Fruit fly (Drosophila melanogaster) whole organism, prepupa: ENCODE data around the gene raw.

ENCODE experiments used
- CG16779 ChIP-seq: fragments of 200-800 bp; sonication (Bioruptor generic); optimal IDR thresholded peaks from 3 replicates; lab custom pipeline; 2017; ENCODE audit warnings: missing biosample characterization, mild to moderate bottlenecking, missing genetic modification characterization
- CG9139 ChIP-seq: fragments of 200-800 bp; sonication (Bioruptor generic); optimal IDR thresholded peaks from 3 replicates; lab custom pipeline; 2017; ENCODE audit warnings: missing biosample characterization, mild to moderate bottlenecking, missing genetic modification characterization
- Eip93F ChIP-seq: fragments of 200-800 bp; sonication (Bioruptor generic); optimal IDR thresholded peaks from 2 replicates; lab custom pipeline; 2016; ENCODE audit warnings: missing biosample characterization, mild to moderate bottlenecking, missing genetic modification characterization
- Ets96B ChIP-seq: fragments of 200-800 bp; optimal IDR thresholded peaks from 2 replicates; lab custom pipeline; 2019; ENCODE audit warnings: missing biosample characterization, mild to moderate bottlenecking, missing genetic modification characterization, moderate library complexity
- Hr38 ChIP-seq: sonication (Bioruptor generic); optimal IDR thresholded peaks from 2 replicates; lab custom pipeline; 2016; ENCODE audit warnings: missing biosample characterization, missing genetic modification characterization
- fd85E ChIP-seq: fragments of 200-800 bp; sonication (Bioruptor generic); optimal IDR thresholded peaks from 3 replicates; lab custom pipeline; 2016; ENCODE audit warnings: missing biosample characterization, missing genetic modification characterization

DNA sequence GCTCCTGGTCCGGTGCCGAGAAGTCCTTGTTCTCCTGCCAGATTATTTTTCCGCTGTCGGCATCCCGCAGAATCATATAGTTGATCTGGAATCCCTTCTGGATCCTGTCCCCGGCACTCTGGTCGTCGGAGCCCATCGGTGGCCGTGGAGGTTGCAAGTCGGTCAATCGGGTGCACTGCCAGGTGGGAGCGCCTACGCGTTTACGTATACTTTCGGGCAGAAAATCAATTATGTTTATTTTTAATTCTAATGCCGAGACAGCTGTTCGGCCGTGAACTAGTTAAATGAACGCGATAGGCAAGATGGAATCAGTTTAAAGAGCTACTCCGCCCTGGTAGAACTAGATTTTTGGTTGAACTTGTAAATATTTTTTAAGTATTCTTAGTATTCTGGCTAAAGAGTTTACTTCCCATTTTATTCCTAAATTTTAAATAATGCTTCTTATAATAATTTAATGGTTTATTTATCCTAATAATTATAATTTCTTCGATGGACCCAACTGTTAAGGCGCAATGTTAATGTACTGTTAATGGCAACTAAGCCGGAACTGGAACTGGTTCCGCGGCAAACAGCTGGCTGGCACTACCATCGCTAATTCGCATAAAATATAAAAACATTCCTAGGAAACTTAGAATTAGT, 54.7 kb downstream of the raw start, which contains the start of the genes PrBP and Trs23:
- TF ChIP-seq fd85E (GFP tag; lab: Kevin White, UChicago) (no peak), Ets96B (tag; lab: Kevin White, UChicago) (no peak), CG16779 (tag; lab: Kevin White, UChicago) (no peak), CG9139 (GFP tag; lab: Kevin White, UChicago) (no peak), Eip93F (GFP tag; lab: Kevin White, UChicago) (no peak), Hr38 (GFP tag; lab: Kevin White, UChicago) (no peak)
